Worm (Caenorhabditis elegans): ENCODE measurements around the gene unc-18.
A peak's percentile ranks its signal among the peaks of the same experiment; 100 is the strongest.

The unc-18 gene

ce11 chrX:7724099-7724498 is 41.4 kb downstream of the unc-18 start:
- TF ChIP-seq unc-62 (GFP tag; optimal IDR thresholded peaks at IDR 0.05 in 1 of 2) (peak in 1 of 2 experiments; percentile 94), unc-62 (tag; optimal IDR thresholded peaks at IDR 0.05) (no peak), php-3 (GFP tag; IDR thresholded peaks at IDR 0.05) (no peak), aha-1 (tag) (peak; percentile 72)

ce11 chrX:7725615-7726014 is 42.9 kb downstream of the unc-18 start, which contains the start of gene spp-14:
spp-14 (plus strand) TSS chrX:7725979.
- TF ChIP-seq tra-1 (GFP tag; IDR thresholded peaks at IDR 0.05) (0 out of 2 replicates have a peak, but pooled peaks have one; percentile 23), ceh-44 (GFP tag; IDR thresholded peaks at IDR 0.05) (no peak), dmd-6 (GFP tag; IDR thresholded peaks at IDR 0.05) (peak; percentile 79), pqm-1 (tag; optimal IDR thresholded peaks at IDR 0.05) (peak; percentile 85), lin-1 (GFP tag; IDR thresholded peaks at IDR 0.05) (0 out of 2 replicates have a peak, but pooled peaks have one; percentile 38), spr-3 (GFP tag; optimal IDR thresholded peaks at IDR 0.05) (no peak), unc-39 (tag; optimal IDR thresholded peaks at IDR 0.05) (no peak), nhr-48 (tag; optimal IDR thresholded peaks at IDR 0.05) (peak; percentile 69), zag-1 (tag; optimal IDR thresholded peaks at IDR 0.05) (no peak), hlh-30 (tag; optimal IDR thresholded peaks at IDR 0.05; ENCODE audit: insufficient read depth) (peak; percentile 42), mes-2 (tag; optimal IDR thresholded peaks at IDR 0.05; ENCODE audit: poor library complexity, severe bottlenecking) (peak; percentile 27), spr-1 (tag; optimal IDR thresholded peaks at IDR 0.05) (no peak), dpl-1 (GFP tag; optimal IDR thresholded peaks at IDR 0.05) (no peak), madf-5 (GFP tag; IDR thresholded peaks at IDR 0.05) (no peak), skn-1 (tag; optimal IDR thresholded peaks at IDR 0.05) (no peak), mxl-2 (GFP tag; conservative IDR thresholded peaks at IDR 0.05) (no peak), jun-1 (tag; optimal IDR thresholded peaks at IDR 0.05) (no peak), nhr-77 (tag; optimal IDR thresholded peaks at IDR 0.05) (peak; percentile 55), dve-1 (tag; optimal IDR thresholded peaks at IDR 0.05; ENCODE audit: insufficient read depth) (peak; percentile 96), dmd-8 (GFP tag; IDR thresholded peaks at IDR 0.05) (no peak), lin-29 (GFP tag; IDR thresholded peaks at IDR 0.05) (no peak), hlh-11 (tag; optimal IDR thresholded peaks at IDR 0.05) (peak; percentile 81), nhr-28 (tag; optimal IDR thresholded peaks at IDR 0.05) (peak; percentile 48), lin-38 (GFP tag; IDR thresholded peaks at IDR 0.05) (no peak), nhr-102 (tag; optimal IDR thresholded peaks at IDR 0.05) (peak; percentile 28), daf-19 (GFP tag; conservative IDR thresholded peaks at IDR 0.05) (no peak), php-3 (GFP tag; IDR thresholded peaks at IDR 0.05) (peak; percentile 89), daf-16 (GFP tag; optimal IDR thresholded peaks at IDR 0.05) (peak in 1 of 2 experiments; percentile 55), daf-16 (tag; optimal IDR thresholded peaks at IDR 0.05) (peak; percentile 94), unc-62 (GFP tag; optimal IDR thresholded peaks at IDR 0.05 in 1 of 2) (peak in 1 of 2 experiments; percentile 55), unc-62 (tag; optimal IDR thresholded peaks at IDR 0.05) (no peak), T20F7.1 (GFP tag; optimal IDR thresholded peaks at IDR 0.05) (no peak), ztf-11 (tag; optimal IDR thresholded peaks at IDR 0.05) (no peak)

ce11 chrX:7726351-7726750 is 43.7 kb downstream of the unc-18 start:
- TF ChIP-seq ztf-7 (tag; optimal IDR thresholded peaks at IDR 0.05), result no peak
- TF ChIP-seq rbr-2 (tag; optimal IDR thresholded peaks at IDR 0.05), result no peak
- no peak for TF ChIP-seq mep-1 (tag; optimal IDR thresholded peaks at IDR 0.05)
- TF ChIP-seq fkh-10 (GFP tag; optimal IDR thresholded peaks at IDR 0.05), result no peak
- no peak for TF ChIP-seq nhr-76 (tag; optimal IDR thresholded peaks at IDR 0.05)
- no peak for TF ChIP-seq ZK337.2 (GFP tag; IDR thresholded peaks at IDR 0.05)
- no peak for TF ChIP-seq ceh-20 (GFP tag; IDR thresholded peaks at IDR 0.05)
